Fruit fly (Drosophila melanogaster): ENCODE results near the gene CG14137.

- TF ChIP-seq CG7101 (tag; optimal IDR thresholded peaks at IDR 0.05) (peak; percentile 64), pad (GFP tag; optimal IDR thresholded peaks at IDR 0.05) (no peak), bab1 (GFP tag; optimal IDR thresholded peaks at IDR 0.05) (no peak), kay (GFP tag; ENCODE audit: borderline replicate concordance) (no peak), CG11617 (GFP tag; optimal IDR thresholded peaks at IDR 0.05) (peak; percentile 45), Clk (GFP tag; optimal IDR thresholded peaks at IDR 0.05) (no peak), cnc (optimal IDR thresholded peaks at IDR 0.05) (no peak), toe (GFP tag; optimal IDR thresholded peaks at IDR 0.05) (no peak), Crg-1 (GFP tag; optimal IDR thresholded peaks at IDR 0.05) (no peak), CG5204 (GFP tag; optimal IDR thresholded peaks at IDR 0.05) (peak; percentile 33), Mnt (GFP tag; optimal IDR thresholded peaks at IDR 0.05) (no peak), cic (GFP tag; optimal IDR thresholded peaks at IDR 0.05) (no peak), CG14711 (tag; optimal IDR thresholded peaks at IDR 0.05) (peak; percentile 71), CG12768 (GFP tag; optimal IDR thresholded peaks at IDR 0.05) (peak; percentile 60)
Observed at dm6 chr3L:11555662-11556460, 44.0 kb downstream of the CG14137 start.
